Fruit fly (Drosophila melanogaster) whole organism, embryonic: ENCODE data around the gene RIOK2.

Experiments used
- Antp ChIP-seq: fragments of 200-800 bp; sonication (Bioruptor generic); optimal IDR thresholded peaks from 3 replicates; lab custom pipeline; 2016; ENCODE audit warnings: missing biosample characterization, missing genetic modification characterization
- B-H2 ChIP-seq: fragments of 200-800 bp; sonication (Bioruptor generic); optimal IDR thresholded peaks from 2 replicates; lab custom pipeline; 2018; ENCODE audit warnings: missing biosample characterization, mild to moderate bottlenecking, missing genetic modification characterization
- CG11085 ChIP-seq: fragments of 200-800 bp; sonication (Bioruptor generic); IDR thresholded peaks from 2 replicates; pipeline ENCODE4 v1.3.6; 2022; ENCODE audit warnings: missing biosample characterization, missing genetic modification characterization
- CG11247 ChIP-seq: fragments of 200-800 bp; sonication (Bioruptor generic); IDR thresholded peaks from 2 replicates; pipeline ENCODE4 v1.3.6; 2022; ENCODE audit warnings: missing biosample characterization, missing genetic modification characterization
- CG11723 ChIP-seq: fragments of 200-800 bp; sonication (Bioruptor generic); optimal IDR thresholded peaks from 2 replicates; lab custom pipeline; 2017; ENCODE audit warnings: missing biosample characterization, mild to moderate bottlenecking, missing genetic modification characterization
- CG13123 ChIP-seq: fragments of 200-800 bp; sonication (Bioruptor generic); optimal IDR thresholded peaks from 2 replicates; lab custom pipeline; 2016; ENCODE audit warnings: missing biosample characterization, missing genetic modification characterization
- CG13287 ChIP-seq: fragments of 200-800 bp; sonication (Bioruptor generic); IDR thresholded peaks from 2 replicates; pipeline ENCODE4 v1.3.6; 2022; ENCODE audit warnings: missing biosample characterization, missing genetic modification characterization; ENCODE audit not compliant: partially characterized antibody
- CG14441 ChIP-seq: fragments of 200-800 bp; sonication (Bioruptor generic); IDR thresholded peaks from 2 replicates; pipeline ENCODE4 v1.3.6; 2022; ENCODE audit warnings: missing biosample characterization, missing genetic modification characterization
- CG15514 ChIP-seq: fragments of 200-800 bp; sonication (Bioruptor generic); optimal IDR thresholded peaks from 3 replicates; lab custom pipeline; 2017; ENCODE audit warnings: missing biosample characterization, missing genetic modification characterization, mild to moderate bottlenecking, moderate library complexity, missing genetic modification reagents
- CG1603 ChIP-seq: fragments of 200-800 bp; sonication (Bioruptor generic); optimal IDR thresholded peaks from 2 replicates; lab custom pipeline; 2019; ENCODE audit warnings: missing biosample characterization, mild to moderate bottlenecking, missing genetic modification characterization, moderate library complexity
- CG2120 ChIP-seq: fragments of 200-800 bp; sonication (Bioruptor generic); optimal IDR thresholded peaks from 3 replicates; lab custom pipeline; 2016; ENCODE audit warnings: missing biosample characterization, missing genetic modification characterization
- CG2129 ChIP-seq: fragments of 200-800 bp; sonication (Bioruptor generic); IDR thresholded peaks from 2 replicates; pipeline ENCODE4 v1.3.6; 2022; ENCODE audit warnings: missing biosample characterization, missing genetic modification characterization; ENCODE audit not compliant: partially characterized antibody
- CG2202 ChIP-seq: fragments of 200-800 bp; sonication (Bioruptor generic); optimal IDR thresholded peaks from 2 replicates; lab custom pipeline; 2018; ENCODE audit warnings: missing biosample characterization, mild to moderate bottlenecking, missing genetic modification characterization
- CG30431 ChIP-seq: fragments of 200-800 bp; sonication (Bioruptor generic); optimal IDR thresholded peaks from 2 replicates; lab custom pipeline; 2017; ENCODE audit warnings: missing biosample characterization, missing genetic modification characterization
- CG31365 ChIP-seq: fragments of 200-800 bp; sonication (Bioruptor generic); optimal IDR thresholded peaks from 2 replicates; lab custom pipeline; 2018; ENCODE audit warnings: missing biosample characterization, mild to moderate bottlenecking, missing genetic modification characterization
- CG34224 ChIP-seq: fragments of 200-800 bp; sonication (Bioruptor generic); IDR thresholded peaks from 3 replicates; pipeline ENCODE4 v1.3.6; 2022; ENCODE audit warnings: missing biosample characterization, missing genetic modification characterization; ENCODE audit not compliant: partially characterized antibody
- CG4854 ChIP-seq: fragments of 200-800 bp; sonication (Bioruptor generic); optimal IDR thresholded peaks from 2 replicates; lab custom pipeline; 2016; ENCODE audit warnings: missing biosample characterization, missing genetic modification characterization, inconsistent platforms
- CG5245 ChIP-seq: fragments of 200-800 bp; sonication (Bioruptor generic); optimal IDR thresholded peaks from 3 replicates; lab custom pipeline; 2016; ENCODE audit warnings: missing biosample characterization, missing genetic modification characterization
- CG8089 ChIP-seq: fragments of 200-800 bp; sonication (Bioruptor generic); optimal IDR thresholded peaks from 3 replicates; lab custom pipeline; 2016; ENCODE audit warnings: missing biosample characterization, missing genetic modification characterization
- CG8388 ChIP-seq: fragments of 200-800 bp; sonication (Bioruptor generic); optimal IDR thresholded peaks from 2 replicates; lab custom pipeline; 2019; ENCODE audit warnings: missing biosample characterization, mild to moderate bottlenecking, missing genetic modification characterization, moderate library complexity
- CG9817 ChIP-seq: fragments of 200-800 bp; sonication (Bioruptor generic); optimal IDR thresholded peaks from 2 replicates; lab custom pipeline; 2018; ENCODE audit warnings: missing biosample characterization, mild to moderate bottlenecking, missing genetic modification characterization, moderate library complexity
- CHES-1-like ChIP-seq: fragments of 200-800 bp; sonication (Bioruptor generic); optimal IDR thresholded peaks from 2 replicates; lab custom pipeline; 2016; ENCODE audit warnings: missing biosample characterization, missing genetic modification characterization
- D ChIP-seq, 2 experiments: fragments of 200-800 bp in 1 of 2; fragments of >200 bp in 1 of 2; sonication (Bioruptor generic) in 1 of 2; optimal IDR thresholded peaks; 2 replicates in 1 of 2; 3 replicates in 1 of 2; lab custom pipeline; 2017; ENCODE audit warnings: mild to moderate bottlenecking in 1 of 2, missing biosample characterization in 1 of 2, missing genetic modification characterization in 1 of 2, missing genetic modification reagents in 1 of 2
- Dad ChIP-seq: fragments of 200-800 bp; sonication (Bioruptor generic); optimal IDR thresholded peaks from 3 replicates; lab custom pipeline; 2016; ENCODE audit warnings: missing biosample characterization, missing genetic modification characterization
- Dfd ChIP-seq, 2 experiments: fragments of >200 bp; optimal IDR thresholded peaks; 2 replicates each; lab custom pipeline; 2017; ENCODE audit warnings: missing biosample characterization in 2 of 2, missing genetic modification characterization in 2 of 2
- Fer3 ChIP-seq: fragments of 200-800 bp; sonication (Bioruptor generic); optimal IDR thresholded peaks from 2 replicates; lab custom pipeline; 2018; ENCODE audit warnings: missing biosample characterization, mild to moderate bottlenecking, missing genetic modification characterization, moderate library complexity
- HLH3B ChIP-seq: fragments of 200-800 bp; sonication (Bioruptor generic); IDR thresholded peaks from 2 replicates; pipeline ENCODE4 v1.3.6; 2022; ENCODE audit warnings: missing biosample characterization, missing genetic modification characterization
- Hr51 ChIP-seq, 2 experiments: fragments of 200-800 bp; sonication (Bioruptor generic); optimal IDR thresholded peaks; 2 replicates in 1 of 2; 3 replicates in 1 of 2; lab custom pipeline; 2016 to 2018; ENCODE audit warnings: missing biosample characterization in 2 of 2, missing genetic modification characterization in 2 of 2, mild to moderate bottlenecking in 1 of 2, moderate library complexity in 1 of 2
- Hsf ChIP-seq: fragments of 200-800 bp; sonication (Bioruptor generic); optimal IDR thresholded peaks from 3 replicates; lab custom pipeline; 2016; ENCODE audit warnings: missing biosample characterization, missing genetic modification characterization
- Med ChIP-seq: fragments of 200-800 bp; sonication (Bioruptor generic); peaks from one replicate; lab custom pipeline; 2016; ENCODE audit warnings: missing biosample characterization, missing genetic modification characterization, mild to moderate bottlenecking, inconsistent platforms, moderate library complexity
- NC2β ChIP-seq: fragments of 200-800 bp; sonication (Bioruptor generic); optimal IDR thresholded peaks from 2 replicates; lab custom pipeline; 2016; ENCODE audit warnings: missing biosample characterization, missing genetic modification characterization
- Usf ChIP-seq: fragments of 200-800 bp; sonication (Bioruptor generic); optimal IDR thresholded peaks from 2 replicates; lab custom pipeline; 2017; ENCODE audit warnings: missing genotype, missing biosample characterization, missing genetic modification characterization
- Vsx1 ChIP-seq: fragments of 200-800 bp; sonication (Bioruptor generic); optimal IDR thresholded peaks from 2 replicates; lab custom pipeline; 2017; ENCODE audit warnings: missing biosample characterization, mild to moderate bottlenecking, missing genetic modification characterization, missing genetic modification reagents
- ato ChIP-seq: fragments of 200-800 bp; sonication (Bioruptor generic); IDR thresholded peaks from 2 replicates; pipeline ENCODE4 v1.3.6; 2022; ENCODE audit warnings: missing biosample characterization, missing genetic modification characterization; ENCODE audit not compliant: partially characterized antibody
- dmrt99B ChIP-seq: fragments of 200-800 bp; sonication (Bioruptor generic); optimal IDR thresholded peaks from 2 replicates; lab custom pipeline; 2018; ENCODE audit warnings: missing biosample characterization, mild to moderate bottlenecking, missing genetic modification characterization, moderate library complexity
- emc ChIP-seq: fragments of 200-800 bp; sonication (Bioruptor generic); optimal IDR thresholded peaks from 2 replicates; lab custom pipeline; 2016; ENCODE audit warnings: missing biosample characterization, missing genetic modification characterization
- ems ChIP-seq: fragments of 200-800 bp; sonication (Bioruptor generic); optimal IDR thresholded peaks from 3 replicates; lab custom pipeline; 2016; ENCODE audit warnings: missing biosample characterization, missing genetic modification characterization
- her ChIP-seq: fragments of 200-800 bp; sonication (Bioruptor generic); optimal IDR thresholded peaks from 2 replicates; lab custom pipeline; 2016; ENCODE audit warnings: missing biosample characterization, missing genetic modification characterization
- klu ChIP-seq: fragments of 200-800 bp; sonication (Bioruptor generic); IDR thresholded peaks from 2 replicates; pipeline ENCODE4 v1.3.6; 2022; ENCODE audit warnings: missing biosample characterization, missing genetic modification characterization
- lab ChIP-seq: fragments of 200-800 bp; sonication (Bioruptor generic); optimal IDR thresholded peaks from 3 replicates; lab custom pipeline; 2017; ENCODE audit warnings: missing biosample characterization, missing genetic modification characterization, mild to moderate bottlenecking, moderate library complexity, missing genetic modification reagents
- lmd ChIP-seq: fragments of 200-800 bp; sonication (Bioruptor generic); IDR thresholded peaks from 2 replicates; pipeline ENCODE4 v1.3.6; 2022; ENCODE audit warnings: missing biosample characterization, missing genetic modification characterization
- oc ChIP-seq: fragments of 200-800 bp; sonication (Bioruptor generic); optimal IDR thresholded peaks from 2 replicates; lab custom pipeline; 2018; ENCODE audit warnings: missing biosample characterization, mild to moderate bottlenecking, missing genetic modification characterization, moderate library complexity
- sc ChIP-seq, 3 experiments: fragments of >200 bp in 2 of 3; fragments of 200-800 bp in 1 of 3; sonication (Bioruptor generic) in 1 of 3; optimal IDR thresholded peaks; 2 replicates in 2 of 3; 3 replicates in 1 of 3; lab custom pipeline; 2017; ENCODE audit warnings: mild to moderate bottlenecking in 1 of 3, missing biosample characterization in 1 of 3, missing genetic modification characterization in 1 of 3, missing genetic modification reagents in 1 of 3
- sens ChIP-seq: fragments of 200-800 bp; sonication (Bioruptor generic); peaks from one replicate; lab custom pipeline; 2016; ENCODE audit warnings: missing biosample characterization, missing genetic modification characterization
- sens-2 ChIP-seq: fragments of 200-800 bp; sonication (Bioruptor generic); IDR thresholded peaks from 2 replicates; pipeline ENCODE4 v1.3.6; 2022; ENCODE audit warnings: missing biosample characterization, missing genetic modification characterization
- seq ChIP-seq: fragments of 200-800 bp; sonication (Bioruptor generic); IDR thresholded peaks from 2 replicates; pipeline ENCODE4 v1.3.6; 2022; ENCODE audit warnings: missing biosample characterization, missing genetic modification characterization
- twi ChIP-seq: fragments of 200-800 bp; optimal IDR thresholded peaks from 2 replicates; lab custom pipeline; 2019; ENCODE audit warnings: missing biosample characterization, mild to moderate bottlenecking, missing genetic modification characterization, moderate library complexity
- unc-4 ChIP-seq: fragments of 200-800 bp; sonication (Bioruptor generic); IDR thresholded peaks from 2 replicates; pipeline ENCODE4 v1.3.6; 2022; ENCODE audit warnings: missing biosample characterization, missing genetic modification characterization; ENCODE audit not compliant: partially characterized antibody
- yki ChIP-seq: fragments of >200 bp; optimal IDR thresholded peaks from 3 replicates; lab custom pipeline; 2018

Gene RIOK2

dm6 chr3R:25247379-25247869, 18.2 kb upstream of the RIOK2 start, which contains the start of the genes RpS27 and Nup37 (continued):
- TF ChIP-seq CG2120 (GFP tag; lab: Kevin White, UChicago) (peak; percentile 95), Vsx1 (peak; percentile 98), Fer3 (tag; lab: Kevin White, UChicago) (peak; percentile 98), dmrt99B (peak; percentile 91), D (optimal IDR thresholded peaks at IDR 0.05; lab: Kevin White, UChicago) (no peak), D (GFP tag; optimal IDR thresholded peaks at IDR 0.05; lab: Kevin White, UChicago) (peak; percentile 96), lab (GFP tag; lab: Kevin White, UChicago) (peak; percentile 99), NC2β (GFP tag; lab: Kevin White, UChicago) (peak; percentile 100), CG31365 (peak; percentile 92), CG1603 (tag; lab: Kevin White, UChicago) (peak; percentile 98), Usf (peak; percentile 97), ems (GFP tag; lab: Kevin White, UChicago) (peak; percentile 98), CG2129 (GFP tag; lab: Robert Waterston, UW) (no peak), CG11085 (GFP tag; lab: Robert Waterston, UW) (peak; percentile 99), sens-2 (GFP tag; lab: Robert Waterston, UW) (peak; percentile 97), oc (tag; lab: Kevin White, UChicago) (peak; percentile 92), seq (peak; percentile 89), unc-4 (GFP tag; lab: Robert Waterston, UW) (0 out of 2 replicates have a peak, but pooled peaks have one; percentile 21), CG8089 (GFP tag; lab: Kevin White, UChicago) (peak; percentile 99), Dad (GFP tag; lab: Kevin White, UChicago) (peak; percentile 99), yki (lab: Kevin White, UChicago) (no peak), CG34224 (GFP tag; lab: Robert Waterston, UW) (no peak), Hr51 (GFP tag; optimal IDR thresholded peaks at IDR 0.05; lab: Kevin White, UChicago) (peak; percentile 92 to 99), CG9817 (tag; lab: Kevin White, UChicago) (peak; percentile 99), ato (no peak), sens (GFP tag; lab: Kevin White, UChicago) (peak; percentile 99), CG11247 (peak; percentile 99), CG13287 (GFP tag; lab: Robert Waterston, UW) (peak; percentile 14; the same call in 1 of the 2 replicates), klu (peak; percentile 92), CG11723 (GFP tag; lab: Kevin White, UChicago) (peak; percentile 99), CG2202 (tag; lab: Kevin White, UChicago) (peak; percentile 96), Hsf (peak; percentile 98), twi (peak; percentile 93), CG5245 (GFP tag; lab: Kevin White, UChicago) (peak; percentile 98), Antp (GFP tag; lab: Kevin White, UChicago) (peak; percentile 98), CG14441 (peak; percentile 95), emc (GFP tag; lab: Kevin White, UChicago) (peak; percentile 99), sc (optimal IDR thresholded peaks at IDR 0.05; lab: Kevin White, UChicago) (no peak), sc (GFP tag; optimal IDR thresholded peaks at IDR 0.05; lab: Kevin White, UChicago) (peak; percentile 97), Med (peak; percentile 100), CHES-1-like (GFP tag; lab: Kevin White, UChicago) (peak; percentile 99), CG13123 (peak; percentile 100), CG8388 (GFP tag; lab: Kevin White, UChicago) (peak; percentile 89), her (GFP tag; lab: Kevin White, UChicago) (peak; percentile 97), B-H2 (peak; percentile 100), CG30431 (GFP tag; lab: Kevin White, UChicago) (peak; percentile 98), Dfd (GFP tag; optimal IDR thresholded peaks at IDR 0.05; lab: Kevin White, UChicago) (no peak), CG15514 (peak; percentile 96), HLH3B (peak; percentile 95), CG4854 (GFP tag; lab: Kevin White, UChicago) (peak; percentile 98), lmd (GFP tag; lab: Robert Waterston, UW) (peak; percentile 95)
